Worm (Caenorhabditis elegans) whole organism, mixed stage, embryonic: ENCODE data around the gene W01D2.1.

ENCODE experiments used
- M03D4.4 ChIP-seq: sonication (generic microtip); optimal IDR thresholded peaks from 2 replicates; lab custom pipeline; 2017; ENCODE audit warnings: mild to moderate bottlenecking, missing genetic modification characterization, missing compliant biosample characterization
- bed-3 ChIP-seq: fragments of 200-800 bp; sonication (Bioruptor generic); optimal IDR thresholded peaks from 3 replicates; lab custom pipeline; 2018; ENCODE audit warnings: mild to moderate bottlenecking, missing genetic modification characterization, moderate library complexity, missing compliant biosample characterization
- blmp-1 ChIP-seq: fragments of 150-350 bp; optimal IDR thresholded peaks from 2 replicates; lab custom pipeline; 2014; ENCODE audit warnings: missing biosample characterization, missing genetic modification characterization
- ceh-39 ChIP-seq: fragments of 150-350 bp; optimal IDR thresholded peaks from 2 replicates; lab custom pipeline; 2014; ENCODE audit warnings: missing biosample characterization, missing genetic modification characterization
- ceh-43 ChIP-seq: fragments of 200-800 bp; sonication (Bioruptor generic); optimal IDR thresholded peaks from 2 replicates; lab custom pipeline; 2018; ENCODE audit warnings: mild to moderate bottlenecking, missing genetic modification characterization, moderate library complexity, missing compliant biosample characterization
- ces-1 ChIP-seq: fragments of 150-350 bp; optimal IDR thresholded peaks from 2 replicates; lab custom pipeline; 2014; ENCODE audit warnings: missing biosample characterization, missing genetic modification reagents, missing genetic modification characterization
- cnd-1 ChIP-seq: fragments of 200-800 bp; sonication (Bioruptor generic); optimal IDR thresholded peaks from 2 replicates; lab custom pipeline; 2018; ENCODE audit warnings: mild to moderate bottlenecking, missing genetic modification characterization, missing compliant biosample characterization
- elt-1 ChIP-seq: sonication (generic microtip); optimal IDR thresholded peaks from 2 replicates; lab custom pipeline; 2017; ENCODE audit warnings: missing genetic modification characterization, mild to moderate bottlenecking, missing compliant biosample characterization, antibody characterized with exemption, moderate library complexity, borderline replicate concordance; ENCODE audit not compliant: insufficient read depth
- elt-3 ChIP-seq: fragments of 150-350 bp; optimal IDR thresholded peaks from 2 replicates; lab custom pipeline; 2014; ENCODE audit warnings: missing biosample characterization, missing genetic modification characterization
- flh-1 ChIP-seq: fragments of 200-800 bp; sonication (Bioruptor generic); optimal IDR thresholded peaks from 2 replicates; lab custom pipeline; 2018; ENCODE audit warnings: mild to moderate bottlenecking, missing genetic modification characterization, moderate library complexity, missing compliant biosample characterization
- hlh-1 ChIP-seq: fragments of 150-350 bp; optimal IDR thresholded peaks from 2 replicates; lab custom pipeline; 2014; ENCODE audit warnings: missing biosample characterization, missing genetic modification reagents, missing genetic modification characterization
- lin-13 ChIP-seq: fragments of 150-350 bp; optimal IDR thresholded peaks from 2 replicates; lab custom pipeline; 2014; ENCODE audit warnings: missing biosample characterization, missing genetic modification characterization
- lin-32 ChIP-seq: fragments of 200-800 bp; sonication (Bioruptor generic); optimal IDR thresholded peaks from 2 replicates; lab custom pipeline; 2018; ENCODE audit warnings: mild to moderate bottlenecking, missing genetic modification characterization, missing compliant biosample characterization
- lsy-2 ChIP-seq: fragments of 150-350 bp; optimal IDR thresholded peaks from 2 replicates; lab custom pipeline; 2014; ENCODE audit warnings: missing biosample characterization, missing genetic modification characterization
- mep-1 ChIP-seq: fragments of 150-350 bp; optimal IDR thresholded peaks from 2 replicates; lab custom pipeline; 2017; ENCODE audit warnings: missing biosample characterization, missing genetic modification reagents, missing genetic modification characterization, inconsistent platforms
- mls-2 ChIP-seq: sonication (generic microtip); optimal IDR thresholded peaks from 2 replicates; lab custom pipeline; 2016; ENCODE audit warnings: mild to moderate bottlenecking, missing genetic modification characterization, moderate library complexity, missing compliant biosample characterization
- nhr-12 ChIP-seq: fragments of 150-350 bp; optimal IDR thresholded peaks from 2 replicates; lab custom pipeline; 2014; ENCODE audit warnings: missing biosample characterization, missing genetic modification characterization
- nhr-2 ChIP-seq: fragments of 150-350 bp; optimal IDR thresholded peaks from 2 replicates; lab custom pipeline; 2014; ENCODE audit warnings: missing biosample characterization, missing genetic modification characterization
- nhr-237 ChIP-seq: fragments of 150-350 bp; optimal IDR thresholded peaks from 2 replicates; lab custom pipeline; 2014; ENCODE audit warnings: missing biosample characterization, missing genetic modification characterization
- nhr-28 ChIP-seq: fragments of 150-350 bp; optimal IDR thresholded peaks from 2 replicates; lab custom pipeline; 2014; ENCODE audit warnings: missing biosample characterization, missing genetic modification characterization
- nhr-76 ChIP-seq: sonication (generic microtip); optimal IDR thresholded peaks from 2 replicates; lab custom pipeline; 2017; ENCODE audit warnings: missing biosample characterization, missing genetic modification characterization
- pha-4 ChIP-seq: fragments of 150-350 bp; optimal IDR thresholded peaks from 2 replicates; lab custom pipeline; 2018; ENCODE audit warnings: missing biosample characterization, missing genetic modification reagents, missing genetic modification characterization
- sem-2 ChIP-seq: fragments of 200-800 bp; sonication (Bioruptor generic); optimal IDR thresholded peaks from 2 replicates; lab custom pipeline; 2018; ENCODE audit warnings: mild to moderate bottlenecking, missing genetic modification characterization, missing compliant biosample characterization
- snpc-4 ChIP-seq: fragments of 150-350 bp; optimal IDR thresholded peaks from 2 replicates; lab custom pipeline; 2014; ENCODE audit warnings: missing biosample characterization, missing genetic modification characterization
- sptf-1 ChIP-seq: sonication (generic microtip); optimal IDR thresholded peaks from 2 replicates; lab custom pipeline; 2017; ENCODE audit warnings: mild to moderate bottlenecking, missing genetic modification characterization, moderate library complexity, missing compliant biosample characterization
- tbx-8 ChIP-seq: fragments of 200-800 bp; sonication (Bioruptor generic); optimal IDR thresholded peaks from 2 replicates; lab custom pipeline; 2018; ENCODE audit warnings: mild to moderate bottlenecking, missing genetic modification characterization, moderate library complexity, missing compliant biosample characterization
- unc-120 ChIP-seq: sonication (generic microtip); optimal IDR thresholded peaks from 2 replicates; lab custom pipeline; 2017; ENCODE audit warnings: missing genetic modification characterization, missing compliant biosample characterization; ENCODE audit not compliant: poor library complexity, severe bottlenecking
- unc-39 ChIP-seq: fragments of 150-350 bp; optimal IDR thresholded peaks from 2 replicates; lab custom pipeline; 2014; ENCODE audit warnings: missing biosample characterization, missing genetic modification characterization
- unc-62 ChIP-seq: fragments of 150-350 bp; optimal IDR thresholded peaks from 2 replicates; lab custom pipeline; 2014; ENCODE audit warnings: missing biosample characterization, missing genetic modification reagents, missing genetic modification characterization
- ztf-11 ChIP-seq: fragments of 150-350 bp; optimal IDR thresholded peaks from 2 replicates; lab custom pipeline; 2014; ENCODE audit warnings: missing biosample characterization, missing genetic modification characterization

Gene W01D2.1

ce11 chrII:14778092-14778491, 37.2 kb upstream of the W01D2.1 start, which contains the start of gene Y54E2A.8:
Gene Y54E2A.8, plus strand, starts transcription at chrII:14778345.
- no peak for TF ChIP-seq lin-13 (tag; lab: Kevin White, UChicago)
- TF ChIP-seq nhr-237 (tag; lab: Kevin White, UChicago), result no peak
- TF ChIP-seq lsy-2, result no peak
- TF ChIP-seq sptf-1, result no peak
- no peak for TF ChIP-seq mep-1 (tag; lab: Kevin White, UChicago)
- no peak for TF ChIP-seq blmp-1 (tag; lab: Kevin White, UChicago)
- TF ChIP-seq lin-32 (GFP tag; lab: Kevin White, UChicago), result no peak
- no peak for TF ChIP-seq hlh-1 (tag; lab: Kevin White, UChicago)
- no peak for TF ChIP-seq ces-1 (GFP tag; lab: Kevin White, UChicago)
- TF ChIP-seq sem-2 (GFP tag; lab: Kevin White, UChicago), result no peak
- TF ChIP-seq pha-4, result no peak
- TF ChIP-seq mls-2 (tag; lab: Kevin White, UChicago), result no peak
- no peak for TF ChIP-seq unc-120 (tag; lab: Kevin White, UChicago)
- no peak for TF ChIP-seq flh-1 (GFP tag; lab: Kevin White, UChicago)
- TF ChIP-seq, all 35 proteins: peak for 0

DNA sequence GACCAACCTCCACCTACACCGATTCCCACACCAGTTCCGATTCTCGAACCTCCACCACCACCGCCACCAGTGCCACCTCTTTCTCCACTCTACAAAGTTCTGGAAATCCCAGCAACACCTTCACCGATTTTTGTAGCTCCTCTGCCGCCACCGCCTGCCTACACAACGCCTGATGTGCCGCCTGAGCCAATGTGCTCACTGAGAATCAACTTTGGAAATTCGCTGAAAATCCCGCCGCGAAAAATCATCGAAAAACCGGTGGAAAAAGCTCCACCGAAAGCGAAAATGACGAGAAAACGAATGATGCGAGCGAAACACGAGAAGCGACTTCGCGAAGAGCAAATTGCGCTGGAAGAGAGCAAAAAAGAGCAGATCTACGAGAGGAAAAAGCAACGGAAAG, 35.5 kb upstream of the W01D2.1 start:
- TF ChIP-seq nhr-237 (tag; lab: Kevin White, UChicago) (no peak), snpc-4 (tag; lab: Kevin White, UChicago) (no peak), bed-3 (GFP tag; lab: Kevin White, UChicago) (no peak), nhr-28 (tag; lab: Kevin White, UChicago) (no peak), nhr-12 (tag; lab: Kevin White, UChicago) (no peak)

DNA sequence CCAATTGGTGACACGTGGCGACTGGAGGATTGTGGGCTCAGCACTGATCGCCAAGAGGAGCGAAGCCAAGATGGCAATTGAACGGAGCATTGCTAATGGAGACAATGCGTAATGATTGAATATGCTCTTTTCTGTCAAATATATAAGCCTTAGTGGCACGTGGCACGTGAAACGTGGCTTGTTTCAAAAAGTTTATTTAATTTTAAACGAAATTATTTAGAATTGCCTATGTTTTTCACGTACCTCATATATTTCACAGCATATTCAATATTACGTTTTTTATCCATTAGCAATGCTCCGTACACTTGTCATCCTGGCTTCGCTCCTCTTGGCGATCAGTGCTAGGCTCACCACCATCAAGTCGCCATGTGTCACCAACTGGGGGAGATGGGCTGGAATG, 29.4 kb upstream of the W01D2.1 start, which contains the start of gene Y54E2A.9:
Gene Y54E2A.9 (minus strand): TSS at position 101 of the 400 bp plus-strand sequence.
- TF ChIP-seq hlh-1 (tag; lab: Kevin White, UChicago) (no peak), mls-2 (tag; lab: Kevin White, UChicago) (no peak)

DNA sequence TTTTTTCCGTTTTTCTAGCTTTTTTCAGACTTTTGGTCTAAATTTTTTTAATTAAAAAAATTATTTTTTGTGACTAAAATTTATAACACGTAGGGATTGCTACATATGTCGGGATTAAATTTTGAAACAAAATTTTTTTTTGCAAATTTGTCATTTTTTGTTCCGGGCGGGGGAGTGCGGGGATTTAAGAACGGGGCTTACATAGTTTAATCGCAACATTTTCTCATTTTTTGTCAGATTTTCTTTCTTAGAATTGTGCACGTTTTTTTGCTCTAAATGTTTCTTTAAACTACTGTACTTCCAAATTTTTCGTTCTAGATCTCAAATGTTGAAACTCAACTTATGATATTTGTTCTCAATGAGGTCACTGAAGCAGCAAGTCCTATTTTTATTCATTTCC, 24.6 kb upstream of the W01D2.1 start, which contains the start of gene Y54E2A.10:
Gene Y54E2A.10 (plus strand): TSS at position 301 of the 400 bp plus-strand sequence.
- TF ChIP-seq bed-3 (GFP tag; lab: Kevin White, UChicago), result no peak
- no peak for TF ChIP-seq mep-1 (tag; lab: Kevin White, UChicago)
- TF ChIP-seq nhr-2, result no peak
- TF ChIP-seq sem-2 (GFP tag; lab: Kevin White, UChicago), result no peak
- TF ChIP-seq pha-4, result no peak
- no peak for TF ChIP-seq lin-13 (tag; lab: Kevin White, UChicago)
- no peak for TF ChIP-seq snpc-4 (tag; lab: Kevin White, UChicago)
- no peak for TF ChIP-seq nhr-76
- TF ChIP-seq elt-1 (tag; lab: Kevin White, UChicago), result no peak
- no peak for TF ChIP-seq hlh-1 (tag; lab: Kevin White, UChicago)
- no peak for TF ChIP-seq mls-2 (tag; lab: Kevin White, UChicago)
- no peak for TF ChIP-seq sptf-1
- no peak for TF ChIP-seq cnd-1 (tag; lab: Kevin White, UChicago)
- TF ChIP-seq, all 35 proteins: peak for 0

ce11 chrII:14792470-14792869, 22.8 kb upstream of the W01D2.1 start:
- no peak for TF ChIP-seq cnd-1 (tag; lab: Kevin White, UChicago)
- no peak for TF ChIP-seq nhr-237 (tag; lab: Kevin White, UChicago)
- no peak for TF ChIP-seq elt-1 (tag; lab: Kevin White, UChicago)
- TF ChIP-seq ztf-11 (tag; lab: Kevin White, UChicago), result no peak
- TF ChIP-seq lin-32 (GFP tag; lab: Kevin White, UChicago), result no peak
- TF ChIP-seq ceh-43 (GFP tag; lab: Kevin White, UChicago), result no peak
- no peak for TF ChIP-seq sem-2 (GFP tag; lab: Kevin White, UChicago)
- TF ChIP-seq elt-3 (tag; lab: Kevin White, UChicago), result no peak
- TF ChIP-seq unc-39 (tag; lab: Kevin White, UChicago), result no peak
- no peak for TF ChIP-seq sptf-1
- TF ChIP-seq nhr-28 (tag; lab: Kevin White, UChicago), result no peak
- TF ChIP-seq M03D4.4 (tag; lab: Kevin White, UChicago), result no peak
- TF ChIP-seq ceh-39 (tag; lab: Kevin White, UChicago), result no peak
- TF ChIP-seq tbx-8, result no peak
- no peak for TF ChIP-seq unc-62 (GFP tag; lab: Kevin White, UChicago)
- TF ChIP-seq pha-4, result no peak
